Fruit fly (Drosophila melanogaster) whole organism, embryonic: ENCODE measurements around the gene Datp.

Source experiments
- Ada2b ChIP-seq: fragments of 200-800 bp; sonication (Bioruptor generic); IDR thresholded peaks from 2 replicates; pipeline ENCODE4 v1.3.6; 2022; ENCODE audit warnings: missing biosample characterization, missing genetic modification characterization
- Atf-2 ChIP-seq: fragments of 200-800 bp; sonication (Bioruptor generic); optimal IDR thresholded peaks from 2 replicates; lab custom pipeline; 2016; ENCODE audit warnings: missing biosample characterization, missing genetic modification characterization
- Awh ChIP-seq: fragments of 200-800 bp; sonication (Bioruptor generic); IDR thresholded peaks from 2 replicates; pipeline ENCODE4, ENCODE4 v1.3.6; 2022; ENCODE audit warnings: missing biosample characterization, missing genetic modification characterization
- CG10209 ChIP-seq: fragments of 200-800 bp; sonication (Bioruptor generic); optimal IDR thresholded peaks from 3 replicates; lab custom pipeline; 2017; ENCODE audit warnings: missing biosample characterization, mild to moderate bottlenecking, missing genetic modification characterization, missing genetic modification reagents
- CG11085 ChIP-seq: fragments of 200-800 bp; sonication (Bioruptor generic); IDR thresholded peaks from 2 replicates; pipeline ENCODE4 v1.3.6; 2022; ENCODE audit warnings: missing biosample characterization, missing genetic modification characterization
- CG11093 ChIP-seq: fragments of 200-800 bp; sonication (Bioruptor generic); IDR thresholded peaks from 3 replicates; pipeline ENCODE4 v1.3.6; 2022; ENCODE audit warnings: missing biosample characterization, missing genetic modification characterization
- CG14441 ChIP-seq: fragments of 200-800 bp; sonication (Bioruptor generic); IDR thresholded peaks from 2 replicates; pipeline ENCODE4 v1.3.6; 2022; ENCODE audit warnings: missing biosample characterization, missing genetic modification characterization
- CG15696 ChIP-seq: fragments of 200-800 bp; sonication (Bioruptor generic); optimal IDR thresholded peaks from 2 replicates; lab custom pipeline; 2019; ENCODE audit warnings: missing biosample characterization, mild to moderate bottlenecking, missing genetic modification characterization, moderate library complexity
- CG16813 ChIP-seq: fragments of 200-800 bp; sonication (Bioruptor generic); IDR thresholded peaks from 3 replicates; pipeline ENCODE4 v1.3.6; 2022; ENCODE audit warnings: missing biosample characterization, missing genetic modification characterization; ENCODE audit not compliant: partially characterized antibody
- CG34422 ChIP-seq: fragments of 200-800 bp; sonication (Bioruptor generic); IDR thresholded peaks from 3 replicates; pipeline ENCODE4 v1.3.6; 2022; ENCODE audit warnings: missing biosample characterization, missing genetic modification characterization
- CG4328 ChIP-seq: fragments of 200-800 bp; sonication (Bioruptor generic); optimal IDR thresholded peaks from 3 replicates; lab custom pipeline; 2017; ENCODE audit warnings: missing biosample characterization, missing genetic modification reagents, missing genetic modification characterization
- CG6254 ChIP-seq: fragments of 200-800 bp; sonication (Bioruptor generic); optimal IDR thresholded peaks from 3 replicates; lab custom pipeline; 2017; ENCODE audit warnings: mild to moderate bottlenecking, missing biosample characterization, missing genetic modification reagents, missing genetic modification characterization
- CG7271 ChIP-seq: fragments of 200-800 bp; sonication (Bioruptor generic); optimal IDR thresholded peaks from 2 replicates; lab custom pipeline; 2018; ENCODE audit warnings: missing biosample characterization, mild to moderate bottlenecking, missing genetic modification characterization, moderate library complexity
- CG8359 ChIP-seq: fragments of 200-800 bp; sonication (Bioruptor generic); optimal IDR thresholded peaks from 2 replicates; lab custom pipeline; 2017; ENCODE audit warnings: missing biosample characterization, mild to moderate bottlenecking, missing genetic modification characterization, borderline replicate concordance
- CG9215 ChIP-seq: fragments of 200-800 bp; sonication (Bioruptor generic); IDR thresholded peaks from 2 replicates; pipeline ENCODE4 v1.3.6; 2022; ENCODE audit warnings: missing biosample characterization, missing genetic modification characterization
- CG9437 ChIP-seq: fragments of 200-800 bp; sonication (Bioruptor generic); optimal IDR thresholded peaks from 2 replicates; lab custom pipeline; 2018; ENCODE audit warnings: missing biosample characterization, mild to moderate bottlenecking, missing genetic modification characterization
- D19A ChIP-seq: fragments of 200-800 bp; optimal IDR thresholded peaks from 3 replicates; lab custom pipeline; 2019; ENCODE audit warnings: missing biosample characterization, mild to moderate bottlenecking, missing genetic modification characterization, moderate library complexity
- Dbx ChIP-seq: fragments of 200-800 bp; sonication (Bioruptor generic); IDR thresholded peaks from 3 replicates; pipeline ENCODE4 v1.3.6; 2022; ENCODE audit warnings: missing biosample characterization, missing genetic modification characterization
- E2f1 ChIP-seq: fragments of 200-800 bp; sonication (Bioruptor generic); IDR thresholded peaks from 2 replicates; pipeline ENCODE4 v1.3.6; 2022; ENCODE audit warnings: missing biosample characterization, missing genetic modification characterization
- HHEX ChIP-seq: fragments of 200-800 bp; sonication (Bioruptor generic); optimal IDR thresholded peaks from 3 replicates; lab custom pipeline; 2017; ENCODE audit warnings: missing biosample characterization, mild to moderate bottlenecking, missing genetic modification characterization, missing genetic modification reagents
- Hsf ChIP-seq: fragments of 200-800 bp; sonication (Bioruptor generic); optimal IDR thresholded peaks from 3 replicates; lab custom pipeline; 2016; ENCODE audit warnings: missing biosample characterization, missing genetic modification characterization
- Lhr ChIP-seq: fragments of 200-800 bp; sonication (Bioruptor generic); optimal IDR thresholded peaks from 3 replicates; lab custom pipeline; 2017; ENCODE audit warnings: mild to moderate bottlenecking, missing biosample characterization, missing genetic modification reagents, missing genetic modification characterization
- Lpt ChIP-seq: fragments of >200 bp; optimal IDR thresholded peaks from 2 replicates; lab custom pipeline; 2018; ENCODE audit warnings: missing biosample characterization, missing genetic modification characterization
- MESR4 ChIP-seq: fragments of 200-800 bp; sonication (Bioruptor generic); optimal IDR thresholded peaks from 2 replicates; lab custom pipeline; 2018; ENCODE audit warnings: missing biosample characterization, mild to moderate bottlenecking, missing genetic modification characterization, moderate library complexity
- Nf-YC ChIP-seq: fragments of 200-800 bp; optimal IDR thresholded peaks from 3 replicates; lab custom pipeline; 2019; ENCODE audit warnings: missing biosample characterization, mild to moderate bottlenecking, missing genetic modification characterization, moderate library complexity
- Ptx1 ChIP-seq: fragments of 200-800 bp; sonication (Bioruptor generic); IDR thresholded peaks from 2 replicates; pipeline ENCODE4 v1.3.6; 2022; ENCODE audit warnings: missing biosample characterization, missing genetic modification characterization
- Side ChIP-seq: fragments of 200-800 bp; sonication (Bioruptor generic); optimal IDR thresholded peaks from 2 replicates; lab custom pipeline; 2016; ENCODE audit warnings: missing biosample characterization, missing genetic modification characterization
- Ssrp ChIP-seq: fragments of 200-800 bp; sonication (Bioruptor generic); optimal IDR thresholded peaks from 2 replicates; lab custom pipeline; 2018; ENCODE audit warnings: missing biosample characterization, mild to moderate bottlenecking, missing genetic modification characterization, moderate library complexity
- btn ChIP-seq: fragments of 200-800 bp; sonication (Bioruptor generic); optimal IDR thresholded peaks from 2 replicates; lab custom pipeline; 2016; ENCODE audit warnings: missing biosample characterization, missing genetic modification characterization
- cwo ChIP-seq: fragments of 200-800 bp; sonication (Bioruptor generic); optimal IDR thresholded peaks from 3 replicates; lab custom pipeline; 2017; ENCODE audit warnings: missing biosample characterization, missing genetic modification characterization, mild to moderate bottlenecking, moderate library complexity, missing genetic modification reagents
- dimm ChIP-seq: fragments of 200-800 bp; sonication (Bioruptor generic); IDR thresholded peaks from 2 replicates; pipeline ENCODE4 v1.3.6; 2022; ENCODE audit warnings: missing biosample characterization, missing genetic modification characterization
- ewg ChIP-seq: fragments of 200-800 bp; sonication (Bioruptor generic); optimal IDR thresholded peaks from 3 replicates; lab custom pipeline; 2017; ENCODE audit warnings: mild to moderate bottlenecking, missing biosample characterization, missing genetic modification reagents, missing genetic modification characterization
- fd3F ChIP-seq: fragments of 200-800 bp; sonication (Bioruptor generic); optimal IDR thresholded peaks from 2 replicates; lab custom pipeline; 2018; ENCODE audit warnings: missing biosample characterization, mild to moderate bottlenecking, missing genetic modification characterization, moderate library complexity
- gem ChIP-seq: fragments of 200-800 bp; sonication (Bioruptor generic); optimal IDR thresholded peaks from 2 replicates; lab custom pipeline; 2019; ENCODE audit warnings: missing biosample characterization, mild to moderate bottlenecking, missing genetic modification characterization, moderate library complexity
- jing ChIP-seq: fragments of 200-800 bp; sonication (Bioruptor generic); optimal IDR thresholded peaks from 2 replicates; lab custom pipeline; 2018; ENCODE audit warnings: missing biosample characterization, mild to moderate bottlenecking, missing genetic modification characterization
- jumu ChIP-seq: fragments of 200-800 bp; sonication (Bioruptor generic); optimal IDR thresholded peaks from 3 replicates; lab custom pipeline; 2016; ENCODE audit warnings: missing biosample characterization, missing genetic modification characterization
- kni ChIP-seq: fragments of 200-800 bp; sonication (Bioruptor generic); optimal IDR thresholded peaks from 3 replicates; lab custom pipeline; 2017; ENCODE audit warnings: mild to moderate bottlenecking, missing biosample characterization, missing genetic modification reagents, missing genetic modification characterization
- lab ChIP-seq: fragments of 200-800 bp; sonication (Bioruptor generic); optimal IDR thresholded peaks from 3 replicates; lab custom pipeline; 2017; ENCODE audit warnings: missing biosample characterization, missing genetic modification characterization, mild to moderate bottlenecking, moderate library complexity, missing genetic modification reagents
- lbe ChIP-seq: fragments of 200-800 bp; sonication (Bioruptor generic); optimal IDR thresholded peaks from 2 replicates; lab custom pipeline; 2016; ENCODE audit warnings: missing biosample characterization, mild to moderate bottlenecking, missing genetic modification characterization
- mam ChIP-seq: fragments of 200-800 bp; sonication (Bioruptor generic); optimal IDR thresholded peaks from 3 replicates; lab custom pipeline; 2016; ENCODE audit warnings: missing biosample characterization, missing genetic modification characterization
- pb ChIP-seq: fragments of 200-800 bp; sonication (Bioruptor generic); optimal IDR thresholded peaks from 3 replicates; lab custom pipeline; 2016; ENCODE audit warnings: missing biosample characterization, missing genetic modification characterization
- sim ChIP-seq: fragments of 200-800 bp; sonication (Bioruptor generic); IDR thresholded peaks from 2 replicates; pipeline ENCODE4 v1.3.6; 2022; ENCODE audit warnings: missing biosample characterization, missing genetic modification characterization
- slp2 ChIP-seq: fragments of 200-800 bp; sonication (Bioruptor generic); optimal IDR thresholded peaks from 2 replicates; lab custom pipeline; 2016; ENCODE audit warnings: missing biosample characterization, missing genetic modification characterization
- sna ChIP-seq: fragments of 200-800 bp; sonication (Bioruptor generic); IDR thresholded peaks from 2 replicates; pipeline ENCODE4 v1.3.6; 2022; ENCODE audit warnings: missing biosample characterization, missing genetic modification characterization; ENCODE audit not compliant: partially characterized antibody
- ssp ChIP-seq: fragments of 200-800 bp; sonication (Bioruptor generic); IDR thresholded peaks from 2 replicates; pipeline ENCODE4 v1.3.6; 2022; ENCODE audit warnings: missing biosample characterization, missing genetic modification characterization

Datp gene

dm6 chr2L:9938631-9939256 is at the start of gene Datp, which contains the start of gene CG4619 (continued):
- TF ChIP-seq jing (GFP tag; lab: Kevin White, UChicago) (no peak), Atf-2 (GFP tag; lab: Kevin White, UChicago) (no peak), CG15696 (tag; lab: Kevin White, UChicago) (no peak), mam (GFP tag; lab: Kevin White, UChicago) (peak; percentile 63), Nf-YC (tag; lab: Kevin White, UChicago) (no peak), kni (GFP tag; lab: Kevin White, UChicago) (peak; percentile 32), CG34422 (GFP tag; lab: Robert Waterston, UW) (peak; percentile 85; the same call in 2 of the 3 replicates)

- TF ChIP-seq lab (GFP tag; lab: Kevin White, UChicago), result peak; percentile 41
- TF ChIP-seq CG11085 (GFP tag; lab: Robert Waterston, UW), result peak; percentile 24; the same call in 1 of the 2 replicates
- no peak for TF ChIP-seq Lhr (GFP tag; lab: Kevin White, UChicago)
- TF ChIP-seq slp2, result peak; percentile 16
- no peak for TF ChIP-seq CG4328 (GFP tag; lab: Kevin White, UChicago)
- no peak for TF ChIP-seq CG16813 (GFP tag; lab: Robert Waterston, UW)
- TF ChIP-seq Side, result no peak
- TF ChIP-seq CG9215 (GFP tag; lab: Robert Waterston, UW), result peak; percentile 17; the same call in 1 of the 2 replicates
- TF ChIP-seq HHEX (GFP tag; lab: Kevin White, UChicago), result peak; percentile 13
- TF ChIP-seq pb (GFP tag; lab: Kevin White, UChicago), result no peak
- TF ChIP-seq CG10209 (GFP tag; lab: Kevin White, UChicago), result peak; percentile 12
- no peak for TF ChIP-seq dimm (GFP tag; lab: Robert Waterston, UW)
- TF ChIP-seq cwo, result no peak
- no peak for TF ChIP-seq jumu (GFP tag; lab: Kevin White, UChicago)
- peak; percentile 78 for TF ChIP-seq Ptx1
- TF ChIP-seq sim (GFP tag; lab: Robert Waterston, UW), result peak; percentile 59; the same call in 1 of the 2 replicates
- no peak for TF ChIP-seq CG7271 (tag; lab: Kevin White, UChicago)
- TF ChIP-seq Ssrp (tag; lab: Kevin White, UChicago), result peak; percentile 59
- TF ChIP-seq CG14441 (GFP tag; lab: Robert Waterston, UW), result peak; percentile 64
- peak; percentile 18 for TF ChIP-seq btn (GFP tag; lab: Kevin White, UChicago)
- TF ChIP-seq D19A (tag; lab: Kevin White, UChicago), result peak; percentile 54
- TF ChIP-seq CG8359 (GFP tag; lab: Kevin White, UChicago), result peak; percentile 40
- TF ChIP-seq sna, result no peak
- peak; percentile 36 for TF ChIP-seq ewg (GFP tag; lab: Kevin White, UChicago)
- peak; percentile 52 for TF ChIP-seq ssp (GFP tag; lab: Robert Waterston, UW)
- TF ChIP-seq Lpt (GFP tag; lab: Kevin White, UChicago), result no peak
- TF ChIP-seq lbe, result peak; percentile 78
- TF ChIP-seq Dbx (GFP tag; lab: Robert Waterston, UW), result no peak
- peak; percentile 46; the same call in 1 of the 2 replicates for TF ChIP-seq E2f1 (GFP tag; lab: Robert Waterston, UW)
- TF ChIP-seq Ada2b, result peak; percentile 71
- peak; percentile 4 for TF ChIP-seq Hsf (GFP tag; lab: Kevin White, UChicago)
- no peak for TF ChIP-seq MESR4 (GFP tag; lab: Kevin White, UChicago)
- TF ChIP-seq Awh, result peak; percentile 75
- TF ChIP-seq gem, result peak; percentile 63
- no peak for TF ChIP-seq fd3F (GFP tag; lab: Kevin White, UChicago)
- no peak for TF ChIP-seq CG9437 (GFP tag; lab: Kevin White, UChicago)
- TF ChIP-seq CG11093 (GFP tag; lab: Robert Waterston, UW), result peak; percentile 70
- no peak for TF ChIP-seq CG6254
Measured at dm6 chr2L:9986402-9987350, 48.1 kb upstream of the Datp start.
